Worm (Caenorhabditis elegans) whole organism, mixed stage, embryonic: ENCODE measurements around the gene C15H9.11.
A peak's percentile ranks its signal among the peaks of the same experiment; 100 is the strongest.

ENCODE experiments used
- M03D4.4 ChIP-seq: sonication (generic microtip); optimal IDR thresholded peaks from 2 replicates; lab custom pipeline; 2017; ENCODE audit warnings: mild to moderate bottlenecking, missing genetic modification characterization, missing compliant biosample characterization
- bed-3 ChIP-seq: fragments of 200-800 bp; sonication (Bioruptor generic); optimal IDR thresholded peaks from 3 replicates; lab custom pipeline; 2018; ENCODE audit warnings: mild to moderate bottlenecking, missing genetic modification characterization, moderate library complexity, missing compliant biosample characterization
- blmp-1 ChIP-seq: fragments of 150-350 bp; optimal IDR thresholded peaks from 2 replicates; lab custom pipeline; 2014; ENCODE audit warnings: missing biosample characterization, missing genetic modification characterization
- ceh-39 ChIP-seq: fragments of 150-350 bp; optimal IDR thresholded peaks from 2 replicates; lab custom pipeline; 2014; ENCODE audit warnings: missing biosample characterization, missing genetic modification characterization
- ceh-43 ChIP-seq: fragments of 200-800 bp; sonication (Bioruptor generic); optimal IDR thresholded peaks from 2 replicates; lab custom pipeline; 2018; ENCODE audit warnings: mild to moderate bottlenecking, missing genetic modification characterization, moderate library complexity, missing compliant biosample characterization
- ceh-83 ChIP-seq: fragments of 200-800 bp; sonication (Bioruptor generic); optimal IDR thresholded peaks from 2 replicates; lab custom pipeline; 2018; ENCODE audit warnings: mild to moderate bottlenecking, missing genetic modification characterization, missing compliant biosample characterization
- ces-1 ChIP-seq: fragments of 150-350 bp; optimal IDR thresholded peaks from 2 replicates; lab custom pipeline; 2014; ENCODE audit warnings: missing biosample characterization, missing genetic modification reagents, missing genetic modification characterization
- cnd-1 ChIP-seq: fragments of 200-800 bp; sonication (Bioruptor generic); optimal IDR thresholded peaks from 2 replicates; lab custom pipeline; 2018; ENCODE audit warnings: mild to moderate bottlenecking, missing genetic modification characterization, missing compliant biosample characterization
- elt-1 ChIP-seq: sonication (generic microtip); optimal IDR thresholded peaks from 2 replicates; lab custom pipeline; 2017; ENCODE audit warnings: missing genetic modification characterization, mild to moderate bottlenecking, missing compliant biosample characterization, antibody characterized with exemption, moderate library complexity, borderline replicate concordance; ENCODE audit not compliant: insufficient read depth
- elt-3 ChIP-seq: fragments of 150-350 bp; optimal IDR thresholded peaks from 2 replicates; lab custom pipeline; 2014; ENCODE audit warnings: missing biosample characterization, missing genetic modification characterization
- flh-1 ChIP-seq: fragments of 200-800 bp; sonication (Bioruptor generic); optimal IDR thresholded peaks from 2 replicates; lab custom pipeline; 2018; ENCODE audit warnings: mild to moderate bottlenecking, missing genetic modification characterization, moderate library complexity, missing compliant biosample characterization
- ham-2 ChIP-seq: fragments of 200-800 bp; sonication (Bioruptor generic); optimal IDR thresholded peaks from 2 replicates; lab custom pipeline; 2018; ENCODE audit warnings: mild to moderate bottlenecking, missing genetic modification characterization, missing compliant biosample characterization
- hlh-1 ChIP-seq: fragments of 150-350 bp; optimal IDR thresholded peaks from 2 replicates; lab custom pipeline; 2014; ENCODE audit warnings: missing biosample characterization, missing genetic modification reagents, missing genetic modification characterization
- lin-13 ChIP-seq: fragments of 150-350 bp; optimal IDR thresholded peaks from 2 replicates; lab custom pipeline; 2014; ENCODE audit warnings: missing biosample characterization, missing genetic modification characterization
- lin-32 ChIP-seq: fragments of 200-800 bp; sonication (Bioruptor generic); optimal IDR thresholded peaks from 2 replicates; lab custom pipeline; 2018; ENCODE audit warnings: mild to moderate bottlenecking, missing genetic modification characterization, missing compliant biosample characterization
- lsy-2 ChIP-seq: fragments of 150-350 bp; optimal IDR thresholded peaks from 2 replicates; lab custom pipeline; 2014; ENCODE audit warnings: missing biosample characterization, missing genetic modification characterization
- mab-5 ChIP-seq: fragments of 150-350 bp; optimal IDR thresholded peaks from 2 replicates; lab custom pipeline; 2014; ENCODE audit warnings: missing biosample characterization, missing genetic modification characterization
- mep-1 ChIP-seq: fragments of 150-350 bp; optimal IDR thresholded peaks from 2 replicates; lab custom pipeline; 2017; ENCODE audit warnings: missing biosample characterization, missing genetic modification reagents, missing genetic modification characterization, inconsistent platforms
- mls-2 ChIP-seq: sonication (generic microtip); optimal IDR thresholded peaks from 2 replicates; lab custom pipeline; 2016; ENCODE audit warnings: mild to moderate bottlenecking, missing genetic modification characterization, moderate library complexity, missing compliant biosample characterization
- nhr-12 ChIP-seq: fragments of 150-350 bp; optimal IDR thresholded peaks from 2 replicates; lab custom pipeline; 2014; ENCODE audit warnings: missing biosample characterization, missing genetic modification characterization
- nhr-2 ChIP-seq: fragments of 150-350 bp; optimal IDR thresholded peaks from 2 replicates; lab custom pipeline; 2014; ENCODE audit warnings: missing biosample characterization, missing genetic modification characterization
- nhr-237 ChIP-seq: fragments of 150-350 bp; optimal IDR thresholded peaks from 2 replicates; lab custom pipeline; 2014; ENCODE audit warnings: missing biosample characterization, missing genetic modification characterization
- nhr-28 ChIP-seq: fragments of 150-350 bp; optimal IDR thresholded peaks from 2 replicates; lab custom pipeline; 2014; ENCODE audit warnings: missing biosample characterization, missing genetic modification characterization
- nhr-76 ChIP-seq: sonication (generic microtip); optimal IDR thresholded peaks from 2 replicates; lab custom pipeline; 2017; ENCODE audit warnings: missing biosample characterization, missing genetic modification characterization
- pha-4 ChIP-seq: fragments of 150-350 bp; optimal IDR thresholded peaks from 2 replicates; lab custom pipeline; 2018; ENCODE audit warnings: missing biosample characterization, missing genetic modification reagents, missing genetic modification characterization
- sem-2 ChIP-seq: fragments of 200-800 bp; sonication (Bioruptor generic); optimal IDR thresholded peaks from 2 replicates; lab custom pipeline; 2018; ENCODE audit warnings: mild to moderate bottlenecking, missing genetic modification characterization, missing compliant biosample characterization
- snpc-4 ChIP-seq: fragments of 150-350 bp; optimal IDR thresholded peaks from 2 replicates; lab custom pipeline; 2014; ENCODE audit warnings: missing biosample characterization, missing genetic modification characterization
- tbx-8 ChIP-seq: fragments of 200-800 bp; sonication (Bioruptor generic); optimal IDR thresholded peaks from 2 replicates; lab custom pipeline; 2018; ENCODE audit warnings: mild to moderate bottlenecking, missing genetic modification characterization, moderate library complexity, missing compliant biosample characterization
- unc-120 ChIP-seq: sonication (generic microtip); optimal IDR thresholded peaks from 2 replicates; lab custom pipeline; 2017; ENCODE audit warnings: missing genetic modification characterization, missing compliant biosample characterization; ENCODE audit not compliant: poor library complexity, severe bottlenecking
- unc-39 ChIP-seq: fragments of 150-350 bp; optimal IDR thresholded peaks from 2 replicates; lab custom pipeline; 2014; ENCODE audit warnings: missing biosample characterization, missing genetic modification characterization
- unc-62 ChIP-seq: fragments of 150-350 bp; optimal IDR thresholded peaks from 2 replicates; lab custom pipeline; 2014; ENCODE audit warnings: missing biosample characterization, missing genetic modification reagents, missing genetic modification characterization
- zip-8 ChIP-seq: fragments of 150-350 bp; optimal IDR thresholded peaks from 2 replicates; lab custom pipeline; 2014; ENCODE audit warnings: missing biosample characterization, missing genetic modification characterization
- ztf-11 ChIP-seq: fragments of 150-350 bp; optimal IDR thresholded peaks from 2 replicates; lab custom pipeline; 2014; ENCODE audit warnings: missing biosample characterization, missing genetic modification characterization

The C15H9.11 gene

ce11 chrX:6128225-6128686, 25.1 kb upstream of the C15H9.11 start, which contains the start of gene C15H9.9:
Gene C15H9.9 (minus strand): TSS chrX:6128275.
- TF ChIP-seq elt-1: no peak
- TF ChIP-seq nhr-237 (tag; lab: Kevin White, UChicago): no peak
- TF ChIP-seq ceh-43: no peak
- peak; percentile 36 for TF ChIP-seq hlh-1 (tag; lab: Kevin White, UChicago)
- no peak for TF ChIP-seq ztf-11 (tag; lab: Kevin White, UChicago)
- TF ChIP-seq unc-120: peak; percentile 77
- TF ChIP-seq ces-1 (GFP tag; lab: Kevin White, UChicago): peak; percentile 75
- TF ChIP-seq unc-62 (GFP tag; lab: Kevin White, UChicago): peak; percentile 54

ce11 chrX:6122026-6122425, 18.8 kb upstream of the C15H9.11 start, which contains the start of gene nnt-1:
Gene nnt-1 (plus strand): TSS chrX:6122311.
- TF ChIP-seq nhr-12 (tag; lab: Kevin White, UChicago): no peak
- TF ChIP-seq elt-3 (tag; lab: Kevin White, UChicago): no peak
- TF ChIP-seq nhr-76 (tag; lab: Kevin White, UChicago): no peak
- TF ChIP-seq bed-3 (GFP tag; lab: Kevin White, UChicago): no peak
- TF ChIP-seq M03D4.4: no peak
- no peak for TF ChIP-seq lin-32 (GFP tag; lab: Kevin White, UChicago)
- TF ChIP-seq mep-1 (tag; lab: Kevin White, UChicago): no peak
- no peak for TF ChIP-seq mab-5
- no peak for TF ChIP-seq ceh-43
- no peak for TF ChIP-seq lsy-2
- no peak for TF ChIP-seq pha-4 (tag; lab: Kevin White, UChicago)
- no peak for TF ChIP-seq ceh-39 (tag; lab: Kevin White, UChicago)
- no peak for TF ChIP-seq unc-120
- TF ChIP-seq snpc-4 (tag; lab: Kevin White, UChicago): no peak
- no peak for TF ChIP-seq ceh-83 (GFP tag; lab: Kevin White, UChicago)
- TF ChIP-seq unc-62 (GFP tag; lab: Kevin White, UChicago): no peak
- TF ChIP-seq sem-2 (GFP tag; lab: Kevin White, UChicago): no peak
- no peak for TF ChIP-seq nhr-2
- TF ChIP-seq hlh-1 (tag; lab: Kevin White, UChicago): no peak
- TF ChIP-seq ham-2 (GFP tag; lab: Kevin White, UChicago): no peak

ce11 chrX:6121279-6121678, 18.1 kb upstream of the C15H9.11 start:
- TF ChIP-seq elt-3 (tag; lab: Kevin White, UChicago) (no peak), hlh-1 (tag; lab: Kevin White, UChicago) (no peak), ceh-39 (tag; lab: Kevin White, UChicago) (no peak), M03D4.4 (no peak), zip-8 (no peak)
- TF ChIP-seq, all 35 proteins: peak for 0

- TF ChIP-seq lin-13 (tag; lab: Kevin White, UChicago): no peak
- no peak for TF ChIP-seq elt-1
- no peak for TF ChIP-seq snpc-4 (tag; lab: Kevin White, UChicago)
- TF ChIP-seq nhr-237 (tag; lab: Kevin White, UChicago): no peak
- TF ChIP-seq sem-2 (GFP tag; lab: Kevin White, UChicago): no peak
- TF ChIP-seq unc-120: no peak
- no peak for TF ChIP-seq mep-1 (tag; lab: Kevin White, UChicago)
- no peak for TF ChIP-seq blmp-1
- no peak for TF ChIP-seq cnd-1 (tag; lab: Kevin White, UChicago)
- no peak for TF ChIP-seq M03D4.4
- no peak for TF ChIP-seq unc-62 (GFP tag; lab: Kevin White, UChicago)
- TF ChIP-seq pha-4 (tag; lab: Kevin White, UChicago): no peak
- TF ChIP-seq ztf-11 (tag; lab: Kevin White, UChicago): no peak
- TF ChIP-seq nhr-2: no peak
- TF ChIP-seq ces-1 (GFP tag; lab: Kevin White, UChicago): no peak
- TF ChIP-seq nhr-76 (tag; lab: Kevin White, UChicago): no peak
- TF ChIP-seq ceh-39 (tag; lab: Kevin White, UChicago): no peak
- no peak for TF ChIP-seq lin-32 (GFP tag; lab: Kevin White, UChicago)
- no peak for TF ChIP-seq nhr-28
Observed at ce11 chrX:6118086-6118825, 15.1 kb upstream of the C15H9.11 start, which contains the start of gene C15H9.2. Gene C15H9.2 (plus strand): TSS chrX:6118526.

ce11 chrX:6115502-6115901, 12.3 kb upstream of the C15H9.11 start, which contains the start of gene C15H9.3:
Gene C15H9.3 (plus strand): TSS chrX:6115802.
- TF ChIP-seq unc-120 (no peak), mab-5 (no peak), elt-3 (tag; lab: Kevin White, UChicago) (no peak), hlh-1 (tag; lab: Kevin White, UChicago) (no peak), unc-62 (GFP tag; lab: Kevin White, UChicago) (no peak), flh-1 (GFP tag; lab: Kevin White, UChicago) (no peak), tbx-8 (GFP tag; lab: Kevin White, UChicago) (no peak), unc-39 (tag; lab: Kevin White, UChicago) (no peak), mls-2 (no peak)
